Worm (Caenorhabditis elegans): ENCODE results near the gene thk-1.
A peak's percentile ranks its signal among the peaks of the same experiment; 100 is the strongest.

Gene thk-1

ce11 chrIV:10273360-10273759, 8.0 kb downstream of the thk-1 start:
- TF ChIP-seq nhr-43 (tag; optimal IDR thresholded peaks at IDR 0.05; ENCODE audit: poor library complexity, severe bottlenecking) (no peak), nhr-28 (tag; optimal IDR thresholded peaks at IDR 0.05) (no peak), daf-12 (tag; optimal IDR thresholded peaks at IDR 0.05) (no peak), mml-1 (tag; optimal IDR thresholded peaks at IDR 0.05) (no peak), eor-1 (tag; optimal IDR thresholded peaks at IDR 0.05) (no peak), fkh-2 (tag; optimal IDR thresholded peaks at IDR 0.05) (no peak), skn-1 (tag; optimal IDR thresholded peaks at IDR 0.05) (no peak)

- TF ChIP-seq skn-1 (tag; optimal IDR thresholded peaks at IDR 0.05): no peak
- peak; percentile 22 for TF ChIP-seq pha-4 (tag; optimal IDR thresholded peaks at IDR 0.05)
- TF ChIP-seq daf-12 (tag; optimal IDR thresholded peaks at IDR 0.05): no peak
- TF ChIP-seq elt-2 (tag; optimal IDR thresholded peaks at IDR 0.05): peak; percentile 69
- TF ChIP-seq pqm-1 (tag; optimal IDR thresholded peaks at IDR 0.05): peak; percentile 34
These were observed 12.0 kb downstream of the thk-1 start, which contains the start of the genes nspd-7 and Y43C5A.2 for ce11 chrIV:10269137-10269933. Gene nspd-7, minus strand, starts transcription at chrIV:10269187. Gene Y43C5A.2, plus strand, starts transcription at chrIV:10269883.

ce11 chrIV:10261061-10261460, 20.3 kb downstream of the thk-1 start:
- peak; percentile 92 for TF ChIP-seq elt-1 (tag; optimal IDR thresholded peaks at IDR 0.05)
- peak in 2 of 3 experiments; percentile 79 to 95 for TF ChIP-seq elt-3 (tag; optimal IDR thresholded peaks at IDR 0.05)
- TF ChIP-seq ceh-9 (tag; optimal IDR thresholded peaks at IDR 0.05): no peak
- no peak for TF ChIP-seq nhr-76 (tag; optimal IDR thresholded peaks at IDR 0.05)
- peak; percentile 17 for TF ChIP-seq nhr-43 (tag; optimal IDR thresholded peaks at IDR 0.05; ENCODE audit: poor library complexity, severe bottlenecking)
- peak; percentile 88 for TF ChIP-seq nhr-23 (tag; optimal IDR thresholded peaks at IDR 0.05)

ce11 chrIV:10259557-10259956, 21.8 kb downstream of the thk-1 start, which contains the start of gene F01G10.9:
Gene F01G10.9, minus strand, starts transcription at chrIV:10259657.
- TF ChIP-seq nhr-28 (tag; optimal IDR thresholded peaks at IDR 0.05) (no peak), egl-5 (tag; optimal IDR thresholded peaks at IDR 0.05) (no peak), ceh-9 (tag; optimal IDR thresholded peaks at IDR 0.05) (no peak), fos-1 (tag; optimal IDR thresholded peaks at IDR 0.05) (no peak), jun-1 (tag; optimal IDR thresholded peaks at IDR 0.05) (no peak), ztf-11 (tag; optimal IDR thresholded peaks at IDR 0.05) (no peak), mdl-1 (tag; optimal IDR thresholded peaks at IDR 0.05) (no peak), hmg-11 (tag; optimal IDR thresholded peaks at IDR 0.05) (no peak), tbx-2 (tag; optimal IDR thresholded peaks at IDR 0.05) (no peak), pha-4 (tag; optimal IDR thresholded peaks at IDR 0.05) (no peak), lin-15B (tag; optimal IDR thresholded peaks at IDR 0.05) (no peak), nhr-11 (tag; optimal IDR thresholded peaks at IDR 0.05) (no peak), ceh-28 (tag; optimal IDR thresholded peaks at IDR 0.05) (no peak), nhr-25 (tag; optimal IDR thresholded peaks at IDR 0.05) (no peak), lin-39 (tag; optimal IDR thresholded peaks at IDR 0.05) (no peak), daf-12 (tag; optimal IDR thresholded peaks at IDR 0.05) (no peak), snpc-4 (tag; optimal IDR thresholded peaks at IDR 0.05) (no peak)

ce11 chrIV:10252886-10253639, 28.3 kb downstream of the thk-1 start:
- TF ChIP-seq eor-1 (tag; optimal IDR thresholded peaks at IDR 0.05): peak in 1 of 2 experiments; percentile 30
- TF ChIP-seq nhr-11 (tag; optimal IDR thresholded peaks at IDR 0.05): no peak
- TF ChIP-seq pqm-1 (tag; optimal IDR thresholded peaks at IDR 0.05): peak; percentile 12
- TF ChIP-seq elt-1 (tag; optimal IDR thresholded peaks at IDR 0.05): peak; percentile 68
- TF ChIP-seq nhr-77 (tag; optimal IDR thresholded peaks at IDR 0.05): no peak
- peak; percentile 59 for TF ChIP-seq elt-2 (tag; optimal IDR thresholded peaks at IDR 0.05)
- TF ChIP-seq jun-1 (tag; optimal IDR thresholded peaks at IDR 0.05): peak; percentile 32
- TF ChIP-seq nhr-25 (tag; optimal IDR thresholded peaks at IDR 0.05): peak; percentile 36

Data from whole organism, L3 larva.